Fruit fly (Drosophila melanogaster) whole organism, embryonic: ENCODE data around the gene Hmt4-20.

ENCODE experiments used
- Atf-2 ChIP-seq: fragments of 200-800 bp; sonication (Bioruptor generic); optimal IDR thresholded peaks from 2 replicates; lab custom pipeline; 2016; ENCODE audit warnings: missing biosample characterization, missing genetic modification characterization
- CG1024 ChIP-seq: fragments of 200-800 bp; sonication (Bioruptor generic); IDR thresholded peaks from 2 replicates; pipeline ENCODE4 v1.3.6; 2022; ENCODE audit warnings: missing biosample characterization, missing genetic modification characterization
- CG10431 ChIP-seq: fragments of 200-800 bp; sonication (Bioruptor generic); optimal IDR thresholded peaks from 3 replicates; lab custom pipeline; 2018; ENCODE audit warnings: missing biosample characterization, mild to moderate bottlenecking, missing genetic modification characterization
- CG11504 ChIP-seq: fragments of 200-800 bp; sonication (Bioruptor generic); optimal IDR thresholded peaks from 3 replicates; lab custom pipeline; 2019; ENCODE audit warnings: missing biosample characterization, mild to moderate bottlenecking, missing genetic modification characterization, moderate library complexity
- CG12104 ChIP-seq: fragments of 200-800 bp; sonication (Bioruptor generic); optimal IDR thresholded peaks from 3 replicates; lab custom pipeline; 2016; ENCODE audit warnings: missing biosample characterization, missing genetic modification characterization
- CG12219 ChIP-seq: fragments of 200-800 bp; sonication (Bioruptor generic); optimal IDR thresholded peaks from 3 replicates; lab custom pipeline; 2018; ENCODE audit warnings: missing biosample characterization, mild to moderate bottlenecking, missing genetic modification characterization
- CG14050 ChIP-seq: fragments of 200-800 bp; sonication (Bioruptor generic); IDR thresholded peaks from 3 replicates; pipeline ENCODE4 v1.3.6; 2022; ENCODE audit warnings: missing biosample characterization, missing genetic modification characterization
- CG1602 ChIP-seq: fragments of 200-800 bp; sonication (Bioruptor generic); optimal IDR thresholded peaks from 3 replicates; lab custom pipeline; 2016; ENCODE audit warnings: missing biosample characterization, missing genetic modification characterization
- CG17186 ChIP-seq: fragments of 200-800 bp; sonication (Bioruptor generic); optimal IDR thresholded peaks from 3 replicates; lab custom pipeline; 2017; ENCODE audit warnings: missing biosample characterization, missing genetic modification reagents, missing genetic modification characterization
- CG18011 ChIP-seq: fragments of 200-800 bp; sonication (Bioruptor generic); optimal IDR thresholded peaks from 2 replicates; lab custom pipeline; 2017; ENCODE audit warnings: missing biosample characterization, missing genetic modification characterization, mild to moderate bottlenecking, moderate library complexity, missing genotype
- CG18262 ChIP-seq: fragments of 200-800 bp; optimal IDR thresholded peaks from 3 replicates; lab custom pipeline; 2019; ENCODE audit warnings: missing biosample characterization, mild to moderate bottlenecking, missing genetic modification characterization, moderate library complexity
- CG2120 ChIP-seq: fragments of 200-800 bp; sonication (Bioruptor generic); optimal IDR thresholded peaks from 3 replicates; lab custom pipeline; 2016; ENCODE audit warnings: missing biosample characterization, missing genetic modification characterization
- CG2889 ChIP-seq: fragments of 200-800 bp; sonication (Bioruptor generic); IDR thresholded peaks from 3 replicates; pipeline ENCODE4 v1.3.6; 2022; ENCODE audit warnings: missing biosample characterization, missing genetic modification characterization
- CG31441 ChIP-seq: fragments of 200-800 bp; sonication (Bioruptor generic); IDR thresholded peaks from 2 replicates; pipeline ENCODE4 v1.3.6; 2022; ENCODE audit warnings: missing biosample characterization, missing genetic modification characterization
- CG34422 ChIP-seq: fragments of 200-800 bp; sonication (Bioruptor generic); IDR thresholded peaks from 3 replicates; pipeline ENCODE4 v1.3.6; 2022; ENCODE audit warnings: missing biosample characterization, missing genetic modification characterization
- CG4404 ChIP-seq: fragments of 200-800 bp; sonication (Bioruptor generic); IDR thresholded peaks from 2 replicates; pipeline ENCODE4 v1.3.6; 2022; ENCODE audit warnings: missing biosample characterization, missing genetic modification characterization
- CG5180 ChIP-seq: fragments of 200-800 bp; sonication (Bioruptor generic); optimal IDR thresholded peaks from 3 replicates; lab custom pipeline; 2017; ENCODE audit warnings: missing biosample characterization, missing genetic modification characterization, mild to moderate bottlenecking, moderate library complexity, missing genetic modification reagents
- CG6272 ChIP-seq: fragments of 200-800 bp; sonication (Bioruptor generic); IDR thresholded peaks from 2 replicates; pipeline ENCODE4 v1.3.6; 2022; ENCODE audit warnings: missing biosample characterization, missing genetic modification characterization
- CG8290 ChIP-seq, 3 experiments: fragments of 200-800 bp; sonication (Bioruptor generic); optimal IDR thresholded peaks; 2 replicates each; lab custom pipeline; 2016 to 2019; ENCODE audit warnings: missing biosample characterization in 3 of 3, missing genetic modification characterization in 3 of 3, mild to moderate bottlenecking in 2 of 3, moderate library complexity in 1 of 3
- CG9609 ChIP-seq: fragments of 200-800 bp; sonication (Bioruptor generic); optimal IDR thresholded peaks from 3 replicates; lab custom pipeline; 2016; ENCODE audit warnings: missing biosample characterization, missing genetic modification characterization
- CHES-1-like ChIP-seq: fragments of 200-800 bp; sonication (Bioruptor generic); optimal IDR thresholded peaks from 2 replicates; lab custom pipeline; 2016; ENCODE audit warnings: missing biosample characterization, missing genetic modification characterization
- Camta ChIP-seq: fragments of 200-800 bp; sonication (Bioruptor generic); optimal IDR thresholded peaks from 2 replicates; lab custom pipeline; 2016; ENCODE audit warnings: missing biosample characterization, missing genetic modification characterization
- Chrac-16 ChIP-seq: fragments of 200-800 bp; sonication (Bioruptor generic); optimal IDR thresholded peaks from 3 replicates; lab custom pipeline; 2016; ENCODE audit warnings: missing biosample characterization, missing genetic modification characterization
- Gug ChIP-seq: fragments of 200-800 bp; sonication (Bioruptor generic); IDR thresholded peaks from 4 replicates; pipeline ENCODE4 v1.3.6; 2022; ENCODE audit warnings: missing biosample characterization, missing genetic modification characterization
- H15 ChIP-seq: fragments of 200-800 bp; sonication (Bioruptor generic); IDR thresholded peaks from 3 replicates; pipeline ENCODE4 v1.3.6; 2022; ENCODE audit warnings: missing biosample characterization, missing genetic modification characterization
- Lpt ChIP-seq: fragments of >200 bp; optimal IDR thresholded peaks from 2 replicates; lab custom pipeline; 2018; ENCODE audit warnings: missing biosample characterization, missing genetic modification characterization
- MBD-R2 ChIP-seq: fragments of 200-800 bp; sonication (Bioruptor generic); IDR thresholded peaks from 2 replicates; pipeline ENCODE4 v1.3.6; 2022; ENCODE audit warnings: missing biosample characterization, missing genetic modification characterization
- Mrtf ChIP-seq: fragments of 200-800 bp; sonication (Bioruptor generic); IDR thresholded peaks from 3 replicates; pipeline ENCODE4 v1.3.6; 2022; ENCODE audit warnings: missing biosample characterization, missing genetic modification characterization
- Myb ChIP-seq: fragments of 200-800 bp; sonication (Bioruptor generic); optimal IDR thresholded peaks from 2 replicates; lab custom pipeline; 2016; ENCODE audit warnings: missing biosample characterization, missing genetic modification characterization
- NC2α ChIP-seq: fragments of 200-800 bp; sonication (Bioruptor generic); optimal IDR thresholded peaks from 2 replicates; lab custom pipeline; 2016; ENCODE audit warnings: missing biosample characterization, missing genetic modification characterization
- Spps ChIP-seq: fragments of 200-800 bp; sonication (Bioruptor generic); optimal IDR thresholded peaks from 2 replicates; lab custom pipeline; 2018; ENCODE audit warnings: missing biosample characterization, mild to moderate bottlenecking, missing genetic modification characterization
- aop ChIP-seq: fragments of 200-800 bp; sonication (Bioruptor generic); IDR thresholded peaks from 2 replicates; pipeline ENCODE4 v1.3.6; 2022; ENCODE audit warnings: missing biosample characterization, missing genetic modification characterization
- chn ChIP-seq: fragments of 200-800 bp; sonication (Bioruptor generic); optimal IDR thresholded peaks from 2 replicates; lab custom pipeline; 2016; ENCODE audit warnings: missing biosample characterization, missing genetic modification characterization
- da ChIP-seq: fragments of 200-800 bp; sonication (Bioruptor generic); optimal IDR thresholded peaks from 2 replicates; lab custom pipeline; 2016; ENCODE audit warnings: missing biosample characterization, missing genetic modification characterization
- dysf ChIP-seq: fragments of 200-800 bp; sonication (Bioruptor generic); IDR thresholded peaks from 3 replicates; pipeline ENCODE4 v1.3.6; 2022; ENCODE audit warnings: missing biosample characterization, missing genetic modification characterization
- eve ChIP-seq, 2 experiments: fragments of >200 bp; optimal IDR thresholded peaks; 2 replicates each; lab custom pipeline; 2017; ENCODE audit warnings: missing biosample characterization in 2 of 2, missing genetic modification characterization in 2 of 2
- hb ChIP-seq: fragments of 200-800 bp; sonication (Bioruptor generic); IDR thresholded peaks from 3 replicates; pipeline ENCODE4 v1.3.6; 2022; ENCODE audit warnings: missing biosample characterization, missing genetic modification characterization; ENCODE audit not compliant: partially characterized antibody
- kni ChIP-seq: fragments of 200-800 bp; sonication (Bioruptor generic); optimal IDR thresholded peaks from 3 replicates; lab custom pipeline; 2017; ENCODE audit warnings: mild to moderate bottlenecking, missing biosample characterization, missing genetic modification reagents, missing genetic modification characterization
- knrl ChIP-seq: fragments of 200-800 bp; sonication (Bioruptor generic); IDR thresholded peaks from 3 replicates; pipeline ENCODE4 v1.3.6; 2022; ENCODE audit warnings: missing biosample characterization, missing genetic modification characterization; ENCODE audit not compliant: partially characterized antibody
- lbe ChIP-seq: fragments of 200-800 bp; sonication (Bioruptor generic); optimal IDR thresholded peaks from 2 replicates; lab custom pipeline; 2016; ENCODE audit warnings: missing biosample characterization, mild to moderate bottlenecking, missing genetic modification characterization
- onecut ChIP-seq: fragments of 200-800 bp; sonication (Bioruptor generic); IDR thresholded peaks from 2 replicates; pipeline ENCODE4 v1.3.6; 2022; ENCODE audit warnings: missing biosample characterization, missing genetic modification characterization
- pho ChIP-seq: fragments of 200-800 bp; sonication (Bioruptor generic); optimal IDR thresholded peaks from 2 replicates; lab custom pipeline; 2016; ENCODE audit warnings: missing biosample characterization, missing genetic modification characterization
- psq ChIP-seq: fragments of 200-800 bp; sonication (Bioruptor generic); optimal IDR thresholded peaks from 2 replicates; lab custom pipeline; 2017; ENCODE audit warnings: missing biosample characterization, missing genetic modification characterization
- pum ChIP-seq: fragments of 200-800 bp; sonication (Bioruptor generic); optimal IDR thresholded peaks from 2 replicates; lab custom pipeline; 2016; ENCODE audit warnings: missing biosample characterization, missing genetic modification characterization
- pzg ChIP-seq: fragments of 200-800 bp; sonication (Bioruptor generic); optimal IDR thresholded peaks from 3 replicates; lab custom pipeline; 2018; ENCODE audit warnings: missing biosample characterization, mild to moderate bottlenecking, missing genetic modification characterization, moderate library complexity
- ranshi ChIP-seq: fragments of 200-800 bp; sonication (Bioruptor generic); IDR thresholded peaks from 2 replicates; pipeline ENCODE4 v1.3.6; 2022; ENCODE audit warnings: missing biosample characterization, missing genetic modification characterization
- seq ChIP-seq: fragments of 200-800 bp; sonication (Bioruptor generic); IDR thresholded peaks from 2 replicates; pipeline ENCODE4 v1.3.6; 2022; ENCODE audit warnings: missing biosample characterization, missing genetic modification characterization
- sob ChIP-seq: fragments of 200-800 bp; sonication (Bioruptor generic); IDR thresholded peaks from 2 replicates; pipeline ENCODE4 v1.3.6; 2022; ENCODE audit warnings: missing biosample characterization, missing genetic modification characterization
- stc ChIP-seq: fragments of 200-800 bp; sonication (Bioruptor generic); IDR thresholded peaks from 2 replicates; pipeline ENCODE4 v1.3.6; 2022; ENCODE audit warnings: missing biosample characterization, missing genetic modification characterization
- toy ChIP-seq: fragments of 200-800 bp; sonication (Bioruptor generic); IDR thresholded peaks from 2 replicates; pipeline ENCODE4 v1.3.6; 2022; ENCODE audit warnings: missing biosample characterization, missing genetic modification characterization
- tx ChIP-seq: fragments of 200-800 bp; sonication (Bioruptor generic); optimal IDR thresholded peaks from 2 replicates; lab custom pipeline; 2016; ENCODE audit warnings: missing biosample characterization, missing genetic modification characterization
- wdn ChIP-seq: fragments of 200-800 bp; sonication (Bioruptor generic); IDR thresholded peaks from 2 replicates; pipeline ENCODE4 v1.3.6; 2022; ENCODE audit warnings: missing biosample characterization, missing genetic modification characterization

Gene Hmt4-20

DNA sequence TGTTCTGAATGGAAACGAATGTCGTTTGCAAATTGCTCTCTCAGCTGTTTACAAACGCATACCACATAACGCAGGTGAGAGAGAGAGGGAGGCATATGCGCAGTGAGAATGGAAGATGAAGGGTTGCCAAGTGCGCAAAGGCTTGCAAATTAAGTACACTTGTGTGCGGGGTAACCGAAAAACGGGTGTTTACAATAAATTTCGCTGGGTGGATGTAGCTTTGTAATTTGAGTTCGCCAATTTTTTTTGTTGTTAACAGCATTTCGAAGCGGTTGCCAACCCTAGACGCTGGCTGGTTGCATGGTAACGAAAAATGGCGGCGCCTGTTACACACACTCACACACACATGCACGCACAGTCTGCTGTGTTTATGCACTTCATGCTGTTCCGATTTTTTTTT lies 884 bp downstream of the Hmt4-20 start (continued):
- TF ChIP-seq ranshi (peak; percentile 97), CG9609 (GFP tag; lab: Kevin White, UChicago) (peak; percentile 95), CG6272 (GFP tag; lab: Robert Waterston, UW) (peak; percentile 89), CG2120 (peak; percentile 93), dysf (GFP tag; lab: Robert Waterston, UW) (peak; percentile 98), Myb (GFP tag; lab: Kevin White, UChicago) (peak; percentile 74), seq (peak; percentile 96), CG8290 (GFP tag; optimal IDR thresholded peaks at IDR 0.05; lab: Kevin White, UChicago) (peak; percentile 90), CG8290 (tag; optimal IDR thresholded peaks at IDR 0.05; lab: Kevin White, UChicago) (peak; percentile 87 to 99), Camta (GFP tag; lab: Kevin White, UChicago) (peak; percentile 89), da (GFP tag; lab: Kevin White, UChicago) (peak; percentile 87), knrl (GFP tag; lab: Robert Waterston, UW) (peak; percentile 21; the same call in 1 of the 3 replicates), hb (GFP tag; lab: Robert Waterston, UW) (no peak), Chrac-16 (GFP tag; lab: Kevin White, UChicago) (peak; percentile 93), Lpt (GFP tag; lab: Kevin White, UChicago) (no peak), CHES-1-like (peak; percentile 91), pzg (peak; percentile 37), psq (GFP tag; lab: Kevin White, UChicago) (peak; percentile 59), CG18262 (tag; lab: Kevin White, UChicago) (peak; percentile 90), Mrtf (GFP tag; lab: Robert Waterston, UW) (peak; percentile 96), CG17186 (GFP tag; lab: Kevin White, UChicago) (peak; percentile 89), NC2α (GFP tag; lab: Kevin White, UChicago) (peak; percentile 80), CG18011 (GFP tag; lab: Kevin White, UChicago) (peak; percentile 81), Spps (tag; lab: Kevin White, UChicago) (peak; percentile 81), CG4404 (peak; percentile 89), CG11504 (tag; lab: Kevin White, UChicago) (peak; percentile 95), CG31441 (peak; percentile 93), Gug (GFP tag; lab: Robert Waterston, UW) (peak; percentile 95), MBD-R2 (GFP tag; lab: Robert Waterston, UW) (peak; percentile 93), CG1024 (GFP tag; lab: Robert Waterston, UW) (peak; percentile 91), pho (peak; percentile 88), aop (GFP tag; lab: Robert Waterston, UW) (peak; percentile 85), Atf-2 (GFP tag; lab: Kevin White, UChicago) (peak; percentile 93), kni (GFP tag; lab: Kevin White, UChicago) (peak; percentile 92), tx (GFP tag; lab: Kevin White, UChicago) (peak; percentile 88), toy (GFP tag; lab: Robert Waterston, UW) (peak; percentile 90), CG2889 (peak; percentile 92), CG14050 (GFP tag; lab: Robert Waterston, UW) (peak; percentile 94), stc (GFP tag; lab: Robert Waterston, UW) (peak; percentile 95), eve (GFP tag; optimal IDR thresholded peaks at IDR 0.05; lab: Kevin White, UChicago) (no peak), CG10431 (GFP tag; lab: Kevin White, UChicago) (peak; percentile 92), CG5180 (GFP tag; lab: Kevin White, UChicago) (peak; percentile 89), chn (GFP tag; lab: Kevin White, UChicago) (peak; percentile 95), CG1602 (GFP tag; lab: Kevin White, UChicago) (peak; percentile 87), onecut (GFP tag; lab: Robert Waterston, UW) (peak; percentile 95), CG12104 (GFP tag; lab: Kevin White, UChicago) (peak; percentile 93), wdn (GFP tag; lab: Robert Waterston, UW) (peak; percentile 95), pum (GFP tag; lab: Kevin White, UChicago) (peak; percentile 91), sob (GFP tag; lab: Robert Waterston, UW) (peak; percentile 96), CG34422 (GFP tag; lab: Robert Waterston, UW) (peak; percentile 98), lbe (peak; percentile 95), H15 (peak; percentile 96), CG12219 (GFP tag; lab: Kevin White, UChicago) (peak; percentile 94)
